Worm (Caenorhabditis elegans) whole organism, young adult: ENCODE measurements around the gene ubxn-6.

Source experiments
- F22D6.2 ChIP-seq: sonication (generic microtip); optimal IDR thresholded peaks from 2 replicates; lab custom pipeline; 2016; ENCODE audit warnings: mild to moderate bottlenecking, missing genetic modification characterization, missing compliant biosample characterization
- F23B12.7 ChIP-seq: sonication (generic microtip); optimal IDR thresholded peaks from 2 replicates; lab custom pipeline; 2017; ENCODE audit warnings: missing genetic modification characterization, mild to moderate bottlenecking, missing compliant biosample characterization, antibody characterized with exemption, moderate library complexity; ENCODE audit not compliant: insufficient read depth
- ama-1 ChIP-seq, 3 experiments: fragments of 150-350 bp in 1 of 3; sonication (generic microtip) in 2 of 3; optimal IDR thresholded peaks; 2 replicates each; lab custom pipeline; 2014 to 2018; ENCODE audit warnings: missing biosample characterization in 2 of 3, missing genetic modification characterization in 2 of 3, missing genetic modification reagents in 2 of 3
- ceh-100 ChIP-seq: fragments of 200-800 bp; sonication (Bioruptor generic); IDR thresholded peaks from 2 replicates; pipeline ENCODE4 v1.3.6; 2022; ENCODE audit warnings: missing genetic modification reagents, missing genetic modification characterization, missing compliant biosample characterization
- egrh-3 ChIP-seq: fragments of 200-800 bp; sonication (Bioruptor generic); IDR thresholded peaks from 2 replicates; pipeline ENCODE4 v1.3.6; 2022; ENCODE audit warnings: missing genetic modification reagents, missing genetic modification characterization, missing compliant biosample characterization
- lin-35 ChIP-seq, 3 experiments: fragments of 150-350 bp in 2 of 3; sonication (generic microtip) in 1 of 3; optimal IDR thresholded peaks; 2 replicates each; lab custom pipeline; 2014 to 2018; ENCODE audit warnings: missing biosample characterization in 3 of 3, missing genetic modification characterization in 3 of 3, missing genetic modification reagents in 3 of 3
- madf-10 ChIP-seq: sonication (generic microtip); optimal IDR thresholded peaks from 2 replicates; lab custom pipeline; 2016; ENCODE audit warnings: mild to moderate bottlenecking, missing genetic modification characterization, missing compliant biosample characterization
- nhr-90 ChIP-seq: sonication (generic microtip); optimal IDR thresholded peaks from 2 replicates; lab custom pipeline; 2016; ENCODE audit warnings: missing genotype, mild to moderate bottlenecking, missing genetic modification characterization, missing compliant biosample characterization
- pha-4 ChIP-seq: fragments of 150-350 bp; sonication (generic microtip); optimal IDR thresholded peaks from 2 replicates; lab custom pipeline; 2014; ENCODE audit warnings: missing biosample characterization, missing genetic modification reagents, missing genetic modification characterization
- tbp1 ChIP-seq: fragments of 200-800 bp; sonication (Bioruptor generic); optimal IDR thresholded peaks from 2 replicates; lab custom pipeline; 2018; ENCODE audit warnings: mild to moderate bottlenecking, missing genetic modification characterization, missing compliant biosample characterization
- zfh-2 ChIP-seq: fragments of 200-800 bp; sonication (Bioruptor generic); conservative IDR thresholded peaks from 2 replicates; pipeline ENCODE4 v1.3.6; 2022; ENCODE audit warnings: missing genetic modification reagents, missing genetic modification characterization, missing compliant biosample characterization

- TF ChIP-seq ama-1 (optimal IDR thresholded peaks at IDR 0.05; lab: Kevin White, UChicago) (no peak), ama-1 (GFP tag; optimal IDR thresholded peaks at IDR 0.05; lab: Kevin White, UChicago) (no peak), F23B12.7 (no peak), nhr-90 (tag; lab: Kevin White, UChicago) (no peak), egrh-3 (GFP tag; lab: Robert Waterston, UW) (no peak), tbp1 (GFP tag; lab: Kevin White, UChicago) (no peak), madf-10 (tag; lab: Kevin White, UChicago) (no peak), lin-35 (GFP tag; optimal IDR thresholded peaks at IDR 0.05; lab: Kevin White, UChicago) (no peak), zfh-2 (GFP tag; lab: Robert Waterston, UW) (no peak), ceh-100 (GFP tag; lab: Robert Waterston, UW) (no peak), F22D6.2 (tag; lab: Kevin White, UChicago) (no peak), pha-4 (tag; lab: Kevin White, UChicago) (no peak)
These were observed 33.3 kb downstream of the ubxn-6 start, which contains the start of gene R11E3.19 for ce11 chrIV:4776001-4776400.
